Worm (Caenorhabditis elegans): ENCODE results near the gene ZK1055.7.

The ZK1055.7 gene

ce11 chrV:6605275-6605674 is at the start of gene ZK1055.7:
Gene ZK1055.7, minus strand, starts transcription at chrV:6605375.
- TF ChIP-seq mdl-1 (tag; optimal IDR thresholded peaks at IDR 0.05) (no peak), nhr-67 (tag; optimal IDR thresholded peaks at IDR 0.05) (no peak), tbx-2 (tag; optimal IDR thresholded peaks at IDR 0.05) (no peak)

- TF ChIP-seq lin-15B (tag; optimal IDR thresholded peaks at IDR 0.05) (no peak), nhr-76 (tag; optimal IDR thresholded peaks at IDR 0.05) (no peak), nhr-23 (tag; optimal IDR thresholded peaks at IDR 0.05) (no peak)
Observed at ce11 chrV:6652051-6652450, 46.9 kb upstream of the ZK1055.7 start, which contains the start of gene T10H9.8. Gene T10H9.8, plus strand, starts transcription at chrV:6652351.

- no peak for TF ChIP-seq ceh-9 (tag; optimal IDR thresholded peaks at IDR 0.05)
- no peak for TF ChIP-seq nhr-25 (tag; optimal IDR thresholded peaks at IDR 0.05)
- no peak for TF ChIP-seq nhr-11 (tag; optimal IDR thresholded peaks at IDR 0.05)
- TF ChIP-seq nhr-237 (tag; optimal IDR thresholded peaks at IDR 0.05), result no peak
- no peak for TF ChIP-seq snpc-4 (tag; optimal IDR thresholded peaks at IDR 0.05)
- TF ChIP-seq skn-1 (tag; optimal IDR thresholded peaks at IDR 0.05), result no peak
- TF ChIP-seq mdl-1 (tag; optimal IDR thresholded peaks at IDR 0.05), result no peak
- TF ChIP-seq ztf-11 (tag; optimal IDR thresholded peaks at IDR 0.05), result no peak
Observed at ce11 chrV:6650508-6650907, 45.3 kb upstream of the ZK1055.7 start.

DNA sequence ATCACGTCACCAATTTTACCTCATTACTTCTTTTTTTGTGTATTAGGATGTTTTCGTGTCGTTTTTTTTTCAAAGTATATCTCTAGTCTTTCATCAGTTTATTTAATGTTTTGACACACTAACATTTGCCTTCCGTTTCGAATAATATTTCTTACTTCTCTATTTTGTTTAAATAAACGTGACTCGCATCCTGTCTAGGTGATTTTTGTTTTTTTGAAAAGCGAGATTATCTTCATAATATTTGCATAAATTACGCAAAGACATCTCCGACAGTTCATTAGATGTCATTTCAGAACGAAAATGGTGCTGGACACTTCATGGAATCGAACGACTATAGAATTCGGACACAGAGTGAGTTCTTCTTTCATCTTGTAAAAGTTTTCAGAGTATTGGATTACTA is 44.1 kb upstream of the ZK1055.7 start, which contains the start of gene T10H9.1:
TSS of gene T10H9.1 (plus strand) at position 301 of the 400 bp plus-strand sequence.
- TF ChIP-seq unc-62 (GFP tag; optimal IDR thresholded peaks at IDR 0.05), result no peak
- TF ChIP-seq ama-1 (optimal IDR thresholded peaks at IDR 0.05), result no peak
- TF ChIP-seq pqm-1 (tag; optimal IDR thresholded peaks at IDR 0.05), result no peak
- no peak for TF ChIP-seq tbx-2 (tag; optimal IDR thresholded peaks at IDR 0.05)
- no peak for TF ChIP-seq egl-27 (tag; optimal IDR thresholded peaks at IDR 0.05)
- no peak for TF ChIP-seq fkh-2 (tag; optimal IDR thresholded peaks at IDR 0.05)
- no peak for TF ChIP-seq nhr-23 (tag; optimal IDR thresholded peaks at IDR 0.05)
- TF ChIP-seq mdl-1 (tag; optimal IDR thresholded peaks at IDR 0.05), result no peak
- no peak for TF ChIP-seq R02D3.7 (tag; optimal IDR thresholded peaks at IDR 0.05)
- no peak for TF ChIP-seq lin-39 (tag; optimal IDR thresholded peaks at IDR 0.05)

DNA sequence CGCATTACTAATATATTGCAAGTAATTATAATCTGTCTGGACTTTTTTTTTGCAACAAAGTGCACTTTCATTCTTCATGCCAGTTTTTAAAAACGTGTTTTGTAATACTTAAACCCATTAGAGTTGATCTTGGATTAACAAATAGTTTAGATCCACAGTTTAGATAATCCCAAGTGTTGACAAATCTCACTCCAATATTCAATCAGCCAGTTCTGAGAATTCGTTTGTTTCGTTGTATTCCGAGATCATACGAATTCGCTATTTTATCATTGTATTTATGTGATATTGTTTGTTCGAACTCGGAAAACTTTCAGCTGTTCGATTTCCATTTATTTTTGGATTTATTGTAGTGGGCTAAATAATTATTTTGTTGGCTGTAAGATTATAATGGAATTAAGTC is 40.6 kb upstream of the ZK1055.7 start:
- TF ChIP-seq nhr-77 (tag; optimal IDR thresholded peaks at IDR 0.05) (no peak), nhr-76 (tag; optimal IDR thresholded peaks at IDR 0.05) (no peak), fkh-10 (GFP tag; optimal IDR thresholded peaks at IDR 0.05) (no peak), egl-27 (tag; optimal IDR thresholded peaks at IDR 0.05) (no peak), egl-5 (tag; optimal IDR thresholded peaks at IDR 0.05) (no peak), elt-3 (tag; optimal IDR thresholded peaks at IDR 0.05) (no peak), pha-4 (tag; optimal IDR thresholded peaks at IDR 0.05) (no peak), nfya-1 (tag; optimal IDR thresholded peaks at IDR 0.05; ENCODE audit: insufficient read depth) (no peak), lsy-12 (tag; optimal IDR thresholded peaks at IDR 0.05) (no peak), mdl-1 (tag; optimal IDR thresholded peaks at IDR 0.05) (no peak), sea-2 (GFP tag; optimal IDR thresholded peaks at IDR 0.05) (no peak), ceh-16 (tag; optimal IDR thresholded peaks at IDR 0.05) (no peak), skn-1 (tag; optimal IDR thresholded peaks at IDR 0.05) (no peak), lin-39 (tag; optimal IDR thresholded peaks at IDR 0.05) (no peak), nhr-237 (tag; optimal IDR thresholded peaks at IDR 0.05) (no peak), unc-39 (tag; optimal IDR thresholded peaks at IDR 0.05) (no peak), elt-1 (tag; optimal IDR thresholded peaks at IDR 0.05) (no peak)

DNA sequence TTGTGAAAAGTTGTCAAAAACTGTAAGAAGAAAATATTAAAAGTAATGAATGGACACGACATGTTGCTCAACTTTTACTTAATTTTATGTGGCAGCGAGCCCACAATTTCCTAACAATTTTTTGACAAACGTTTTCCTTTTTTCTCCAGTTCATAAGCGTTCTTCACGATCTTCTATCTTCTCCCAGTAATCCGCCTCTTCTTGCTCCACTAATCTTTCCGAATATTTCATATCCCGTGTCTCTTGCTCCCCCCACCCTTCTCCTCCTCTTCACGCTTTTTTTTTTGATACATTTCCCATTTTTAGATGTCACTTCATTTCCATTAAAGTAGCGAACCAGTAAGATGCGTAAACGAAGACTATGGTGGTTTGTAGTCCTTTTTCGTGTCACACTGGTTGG is 27.8 kb upstream of the ZK1055.7 start, which contains the start of gene scd-2:
TSS of gene scd-2 (plus strand) at position 301 of the 400 bp plus-strand sequence.
- no peak for TF ChIP-seq hmg-11 (tag; optimal IDR thresholded peaks at IDR 0.05)
- no peak for TF ChIP-seq R02D3.7 (tag; optimal IDR thresholded peaks at IDR 0.05)
- TF ChIP-seq nhr-12 (tag; optimal IDR thresholded peaks at IDR 0.05), result no peak
- no peak for TF ChIP-seq jun-1 (tag; optimal IDR thresholded peaks at IDR 0.05)

Measured in whole organism, L3 larva.